Fruit fly (Drosophila melanogaster) whole organism, embryonic: ENCODE measurements around the gene CG10804.

ENCODE experiments used
- Bdp1 ChIP-seq: fragments of 200-800 bp; sonication (Bioruptor generic); optimal IDR thresholded peaks from 3 replicates; lab custom pipeline; 2016; ENCODE audit warnings: missing biosample characterization, missing genetic modification characterization
- CG11723 ChIP-seq: fragments of 200-800 bp; sonication (Bioruptor generic); optimal IDR thresholded peaks from 2 replicates; lab custom pipeline; 2017; ENCODE audit warnings: missing biosample characterization, mild to moderate bottlenecking, missing genetic modification characterization
- CG12659 ChIP-seq: fragments of 200-800 bp; sonication (Bioruptor generic); optimal IDR thresholded peaks from 3 replicates; lab custom pipeline; 2017; ENCODE audit warnings: mild to moderate bottlenecking, missing biosample characterization, missing genetic modification reagents, missing genetic modification characterization
- CG13287 ChIP-seq: fragments of 200-800 bp; sonication (Bioruptor generic); IDR thresholded peaks from 2 replicates; pipeline ENCODE4 v1.3.6; 2022; ENCODE audit warnings: missing biosample characterization, missing genetic modification characterization; ENCODE audit not compliant: partially characterized antibody
- CG13775 ChIP-seq: fragments of 200-800 bp; sonication (Bioruptor generic); optimal IDR thresholded peaks from 3 replicates; lab custom pipeline; 2017; ENCODE audit warnings: missing biosample characterization, mild to moderate bottlenecking, missing genetic modification characterization
- CG18011 ChIP-seq: fragments of 200-800 bp; sonication (Bioruptor generic); optimal IDR thresholded peaks from 2 replicates; lab custom pipeline; 2017; ENCODE audit warnings: missing biosample characterization, missing genetic modification characterization, mild to moderate bottlenecking, moderate library complexity, missing genotype
- CG2202 ChIP-seq: fragments of 200-800 bp; sonication (Bioruptor generic); optimal IDR thresholded peaks from 2 replicates; lab custom pipeline; 2018; ENCODE audit warnings: missing biosample characterization, mild to moderate bottlenecking, missing genetic modification characterization
- CG34422 ChIP-seq: fragments of 200-800 bp; sonication (Bioruptor generic); IDR thresholded peaks from 3 replicates; pipeline ENCODE4 v1.3.6; 2022; ENCODE audit warnings: missing biosample characterization, missing genetic modification characterization
- CG7745 ChIP-seq: fragments of 200-800 bp; sonication (Bioruptor generic); optimal IDR thresholded peaks from 2 replicates; lab custom pipeline; 2018; ENCODE audit warnings: missing biosample characterization, mild to moderate bottlenecking, missing genetic modification characterization, moderate library complexity
- CHES-1-like ChIP-seq: fragments of 200-800 bp; sonication (Bioruptor generic); optimal IDR thresholded peaks from 2 replicates; lab custom pipeline; 2016; ENCODE audit warnings: missing biosample characterization, missing genetic modification characterization
- CkIIα-i1 ChIP-seq: fragments of 200-800 bp; sonication (Bioruptor generic); IDR thresholded peaks from 2 replicates; pipeline ENCODE4 v1.3.6; 2022; ENCODE audit warnings: missing biosample characterization, missing genetic modification characterization
- Dad ChIP-seq: fragments of 200-800 bp; sonication (Bioruptor generic); optimal IDR thresholded peaks from 3 replicates; lab custom pipeline; 2016; ENCODE audit warnings: missing biosample characterization, missing genetic modification characterization
- Dip3 ChIP-seq: fragments of 200-800 bp; sonication (Bioruptor generic); optimal IDR thresholded peaks from 3 replicates; lab custom pipeline; 2016; ENCODE audit warnings: missing biosample characterization, missing genetic modification characterization
- Dp ChIP-seq: fragments of 200-800 bp; sonication (Bioruptor generic); optimal IDR thresholded peaks from 2 replicates; lab custom pipeline; 2018; ENCODE audit warnings: missing biosample characterization, mild to moderate bottlenecking, missing genetic modification characterization, moderate library complexity
- ERR ChIP-seq: fragments of 200-800 bp; sonication (Bioruptor generic); optimal IDR thresholded peaks from 2 replicates; lab custom pipeline; 2016; ENCODE audit warnings: missing biosample characterization, missing genetic modification characterization
- GATAe ChIP-seq: fragments of 200-800 bp; sonication (Bioruptor generic); conservative IDR thresholded peaks from 2 replicates; pipeline ENCODE4 v1.3.6; 2022; ENCODE audit warnings: missing biosample characterization, missing genetic modification characterization
- H15 ChIP-seq: fragments of 200-800 bp; sonication (Bioruptor generic); IDR thresholded peaks from 3 replicates; pipeline ENCODE4 v1.3.6; 2022; ENCODE audit warnings: missing biosample characterization, missing genetic modification characterization
- H2.0 ChIP-seq: fragments of 200-800 bp; sonication (Bioruptor generic); IDR thresholded peaks from 2 replicates; pipeline ENCODE4 v1.3.6; 2022; ENCODE audit warnings: missing biosample characterization, missing genetic modification characterization
- HLH54F ChIP-seq: fragments of 200-800 bp; sonication (Bioruptor generic); optimal IDR thresholded peaks from 3 replicates; lab custom pipeline; 2016; ENCODE audit warnings: missing biosample characterization, missing genetic modification characterization
- HLHmδ ChIP-seq: fragments of 200-800 bp; sonication (Bioruptor generic); optimal IDR thresholded peaks from 2 replicates; lab custom pipeline; 2018; ENCODE audit warnings: missing biosample characterization, mild to moderate bottlenecking, missing genetic modification characterization, moderate library complexity
- HmgD ChIP-seq: fragments of 200-800 bp; sonication (Bioruptor generic); optimal IDR thresholded peaks from 3 replicates; lab custom pipeline; 2016; ENCODE audit warnings: missing biosample characterization, missing genetic modification characterization
- NFAT ChIP-seq: fragments of 200-800 bp; sonication (Bioruptor generic); IDR thresholded peaks from 2 replicates; pipeline ENCODE4 v1.3.6; 2022; ENCODE audit warnings: missing biosample characterization, missing genetic modification characterization
- Nf-YC ChIP-seq: fragments of 200-800 bp; optimal IDR thresholded peaks from 3 replicates; lab custom pipeline; 2019; ENCODE audit warnings: missing biosample characterization, mild to moderate bottlenecking, missing genetic modification characterization, moderate library complexity
- NfI ChIP-seq: fragments of 200-800 bp; sonication (Bioruptor generic); optimal IDR thresholded peaks from 3 replicates; lab custom pipeline; 2018; ENCODE audit warnings: missing biosample characterization, mild to moderate bottlenecking, missing genetic modification characterization, moderate library complexity
- Rx ChIP-seq: fragments of 200-800 bp; sonication (Bioruptor generic); IDR thresholded peaks from 2 replicates; pipeline ENCODE4 v1.3.6; 2022; ENCODE audit warnings: missing biosample characterization, missing genetic modification characterization
- Side ChIP-seq: fragments of 200-800 bp; sonication (Bioruptor generic); optimal IDR thresholded peaks from 2 replicates; lab custom pipeline; 2016; ENCODE audit warnings: missing biosample characterization, missing genetic modification characterization
- Six4 ChIP-seq: fragments of 200-800 bp; sonication (Bioruptor generic); optimal IDR thresholded peaks from 2 replicates; lab custom pipeline; 2016; ENCODE audit warnings: missing biosample characterization, missing genetic modification characterization
- ash1 ChIP-seq: fragments of 200-800 bp; sonication (Bioruptor generic); optimal IDR thresholded peaks from 2 replicates; lab custom pipeline; 2018; ENCODE audit warnings: missing biosample characterization, mild to moderate bottlenecking, missing genetic modification characterization
- cas ChIP-seq: fragments of 200-800 bp; sonication (Bioruptor generic); IDR thresholded peaks from 2 replicates; pipeline ENCODE4 v1.3.6; 2022; ENCODE audit warnings: missing biosample characterization, missing genetic modification characterization
- caup ChIP-seq: fragments of 200-800 bp; sonication (Bioruptor generic); optimal IDR thresholded peaks from 3 replicates; lab custom pipeline; 2017; ENCODE audit warnings: missing biosample characterization, mild to moderate bottlenecking, missing genetic modification characterization, moderate library complexity; ENCODE audit not compliant: severe bottlenecking
- crol ChIP-seq: fragments of 200-800 bp; sonication (Bioruptor generic); IDR thresholded peaks from 2 replicates; pipeline ENCODE4 v1.3.6; 2022; ENCODE audit warnings: missing biosample characterization, missing genetic modification characterization
- crp ChIP-seq, 2 experiments: fragments of 200-800 bp; sonication (Bioruptor generic); optimal IDR thresholded peaks; 2 replicates in 1 of 2; 3 replicates in 1 of 2; lab custom pipeline; 2017; ENCODE audit warnings: missing biosample characterization in 2 of 2, missing genetic modification characterization in 2 of 2, mild to moderate bottlenecking in 1 of 2, moderate library complexity in 1 of 2
- dan ChIP-seq: fragments of 200-800 bp; sonication (Bioruptor generic); IDR thresholded peaks from 2 replicates; pipeline ENCODE4 v1.3.6; 2022; ENCODE audit warnings: missing biosample characterization, missing genetic modification characterization
- dimm ChIP-seq: fragments of 200-800 bp; sonication (Bioruptor generic); IDR thresholded peaks from 2 replicates; pipeline ENCODE4 v1.3.6; 2022; ENCODE audit warnings: missing biosample characterization, missing genetic modification characterization
- emc ChIP-seq: fragments of 200-800 bp; sonication (Bioruptor generic); optimal IDR thresholded peaks from 2 replicates; lab custom pipeline; 2016; ENCODE audit warnings: missing biosample characterization, missing genetic modification characterization
- esg ChIP-seq: fragments of 200-800 bp; sonication (Bioruptor generic); conservative IDR thresholded peaks from 2 replicates; pipeline ENCODE4 v1.3.6; 2022; ENCODE audit warnings: missing biosample characterization, missing genetic modification characterization
- eve ChIP-seq, 2 experiments: fragments of >200 bp; optimal IDR thresholded peaks; 2 replicates each; lab custom pipeline; 2017; ENCODE audit warnings: missing biosample characterization in 2 of 2, missing genetic modification characterization in 2 of 2
- fd102C ChIP-seq: fragments of 200-800 bp; sonication (Bioruptor generic); optimal IDR thresholded peaks from 2 replicates; lab custom pipeline; 2018; ENCODE audit warnings: missing biosample characterization, mild to moderate bottlenecking, missing genetic modification characterization, moderate library complexity
- gcm2 ChIP-seq: fragments of 200-800 bp; sonication (Bioruptor generic); optimal IDR thresholded peaks from 2 replicates; lab custom pipeline; 2016; ENCODE audit warnings: missing biosample characterization, missing genetic modification characterization
- hbn ChIP-seq: fragments of 200-800 bp; sonication (Bioruptor generic); IDR thresholded peaks from 2 replicates; pipeline ENCODE4 v1.3.6; 2022; ENCODE audit warnings: missing biosample characterization, missing genetic modification characterization; ENCODE audit not compliant: partially characterized antibody
- ind ChIP-seq: fragments of 200-800 bp; sonication (Bioruptor generic); optimal IDR thresholded peaks from 3 replicates; lab custom pipeline; 2016; ENCODE audit warnings: missing biosample characterization, missing genetic modification characterization
- jing ChIP-seq: fragments of 200-800 bp; sonication (Bioruptor generic); optimal IDR thresholded peaks from 2 replicates; lab custom pipeline; 2018; ENCODE audit warnings: missing biosample characterization, mild to moderate bottlenecking, missing genetic modification characterization
- lov ChIP-seq, 2 experiments: fragments of 200-800 bp in 1 of 2; fragments of >200 bp in 1 of 2; sonication (Bioruptor generic) in 1 of 2; IDR thresholded peaks in 1 of 2; optimal IDR thresholded peaks in 1 of 2; 2 replicates in 1 of 2; 3 replicates in 1 of 2; pipeline versions ENCODE4 v1.3.6 to Lab custom; 2017 to 2022; ENCODE audit warnings: missing biosample characterization in 1 of 2, missing genetic modification characterization in 1 of 2
- mld ChIP-seq: fragments of 200-800 bp; sonication (Bioruptor generic); IDR thresholded peaks from 3 replicates; pipeline ENCODE4 v1.3.6; 2022; ENCODE audit warnings: missing biosample characterization, missing genetic modification characterization; ENCODE audit not compliant: partially characterized antibody
- nerfin-2 ChIP-seq: fragments of 200-800 bp; sonication (Bioruptor generic); IDR thresholded peaks from 2 replicates; pipeline ENCODE4 v1.3.6; 2022; ENCODE audit warnings: missing biosample characterization, missing genetic modification characterization; ENCODE audit not compliant: partially characterized antibody
- sd ChIP-seq: fragments of 200-800 bp; sonication (Bioruptor generic); optimal IDR thresholded peaks from 3 replicates; lab custom pipeline; 2018; ENCODE audit warnings: missing biosample characterization, mild to moderate bottlenecking, missing genetic modification characterization, moderate library complexity
- trem ChIP-seq: fragments of 200-800 bp; optimal IDR thresholded peaks from 3 replicates; lab custom pipeline; 2019; ENCODE audit warnings: missing biosample characterization, mild to moderate bottlenecking, missing genetic modification characterization, moderate library complexity
- ttk ChIP-seq: fragments of 200-800 bp; sonication (Bioruptor generic); IDR thresholded peaks from 2 replicates; pipeline ENCODE4 v2.1.2; 2022; ENCODE audit warnings: missing biosample characterization, missing genetic modification characterization
- unpg ChIP-seq: fragments of 200-800 bp; sonication (Bioruptor generic); optimal IDR thresholded peaks from 3 replicates; lab custom pipeline; 2018; ENCODE audit warnings: missing biosample characterization, mild to moderate bottlenecking, missing genetic modification characterization, moderate library complexity
- wor ChIP-seq: fragments of 200-800 bp; sonication (Bioruptor generic); IDR thresholded peaks from 2 replicates; pipeline ENCODE4 v1.3.6; 2022; ENCODE audit warnings: missing biosample characterization, missing genetic modification characterization

Gene CG10804

DNA sequence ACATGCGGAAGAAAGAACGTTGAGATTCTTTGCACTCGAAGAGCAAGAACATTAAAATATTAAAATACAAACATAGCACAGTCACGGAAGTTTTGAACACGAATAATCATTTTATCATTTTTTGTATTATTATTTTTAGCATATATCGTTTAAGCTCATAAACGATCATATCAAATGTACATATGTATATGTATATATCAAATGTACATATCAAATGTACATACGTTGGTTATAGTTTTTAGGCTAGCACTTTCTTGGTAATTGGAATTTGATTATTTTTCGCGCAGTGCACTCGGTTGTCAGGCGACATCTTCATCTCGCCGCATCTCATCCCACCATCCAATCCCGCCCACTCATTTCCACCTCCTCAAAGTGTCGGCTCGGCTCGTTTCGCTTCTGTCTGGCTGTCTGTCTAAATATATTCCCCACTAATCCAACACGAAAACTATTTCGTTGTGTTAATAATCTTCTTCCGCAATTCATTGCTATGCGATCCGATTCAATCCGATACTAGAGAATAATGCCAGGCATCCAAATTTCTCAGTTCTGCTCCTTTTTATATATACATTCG lies 26.6 kb downstream of the CG10804 start (continued):
- peak; percentile 15 for TF ChIP-seq trem (tag; lab: Kevin White, UChicago)
- TF ChIP-seq fd102C (GFP tag; lab: Kevin White, UChicago) = no peak
- TF ChIP-seq sd (tag; lab: Kevin White, UChicago) = no peak
- TF ChIP-seq lov (optimal IDR thresholded peaks at IDR 0.05; lab: Kevin White, UChicago) = no peak
- TF ChIP-seq lov (GFP tag; IDR thresholded peaks at IDR 0.05; lab: Robert Waterston, UW) = no peak
- no peak for TF ChIP-seq Bdp1 (GFP tag; lab: Kevin White, UChicago)
- no peak for TF ChIP-seq ash1 (GFP tag; lab: Kevin White, UChicago)
- no peak for TF ChIP-seq dan (GFP tag; lab: Robert Waterston, UW)
- peak; percentile 57 for TF ChIP-seq unpg
- no peak for TF ChIP-seq CG2202 (tag; lab: Kevin White, UChicago)
- TF ChIP-seq HmgD = no peak
- peak; percentile 5 for TF ChIP-seq Nf-YC (tag; lab: Kevin White, UChicago)
- TF ChIP-seq ttk (GFP tag; lab: Robert Waterston, UW) = no peak
- no peak for TF ChIP-seq Dp
- no peak for TF ChIP-seq emc (GFP tag; lab: Kevin White, UChicago)
- peak; percentile 22 for TF ChIP-seq ind (GFP tag; lab: Kevin White, UChicago)
- TF ChIP-seq H2.0 (GFP tag; lab: Robert Waterston, UW) = 0 out of 2 replicates have a peak, but pooled peaks have one; percentile 18
- no peak for TF ChIP-seq CG13287 (GFP tag; lab: Robert Waterston, UW)
- TF ChIP-seq CkIIα-i1 (GFP tag; lab: Robert Waterston, UW) = no peak
- TF ChIP-seq GATAe (GFP tag; lab: Robert Waterston, UW) = no peak
- no peak for TF ChIP-seq NFAT
- TF ChIP-seq CG13775 (GFP tag; lab: Kevin White, UChicago) = peak; percentile 19
- TF ChIP-seq CG34422 (GFP tag; lab: Robert Waterston, UW) = no peak
- no peak for TF ChIP-seq crp (GFP tag; optimal IDR thresholded peaks at IDR 0.05; lab: Kevin White, UChicago)
- TF ChIP-seq CG11723 (GFP tag; lab: Kevin White, UChicago) = peak; percentile 3
- TF ChIP-seq NfI (GFP tag; lab: Kevin White, UChicago) = peak; percentile 7
- no peak for TF ChIP-seq HLH54F (GFP tag; lab: Kevin White, UChicago)
- no peak for TF ChIP-seq Side
- peak; percentile 32 for TF ChIP-seq Six4 (GFP tag; lab: Kevin White, UChicago)
- TF ChIP-seq CG18011 = no peak
- TF ChIP-seq gcm2 (GFP tag; lab: Kevin White, UChicago) = no peak
- TF ChIP-seq nerfin-2 = no peak
- TF ChIP-seq wor (GFP tag; lab: Robert Waterston, UW) = peak; percentile 40; the same call in 1 of the 2 replicates
- TF ChIP-seq hbn (GFP tag; lab: Robert Waterston, UW) = no peak
- TF ChIP-seq HLHmδ (GFP tag; lab: Kevin White, UChicago) = no peak
- peak; percentile 54 for TF ChIP-seq esg (GFP tag; lab: Robert Waterston, UW)
- TF ChIP-seq H15 (GFP tag; lab: Robert Waterston, UW) = no peak
- peak; percentile 33 for TF ChIP-seq CG12659 (GFP tag; lab: Kevin White, UChicago)
- TF ChIP-seq Rx (GFP tag; lab: Robert Waterston, UW) = no peak
- no peak for TF ChIP-seq cas (GFP tag; lab: Robert Waterston, UW)
- peak in 1 of 2 experiments; percentile 38 for TF ChIP-seq eve (GFP tag; optimal IDR thresholded peaks at IDR 0.05; lab: Kevin White, UChicago)
- TF ChIP-seq caup (GFP tag; lab: Kevin White, UChicago) = no peak
- TF ChIP-seq crol (GFP tag; lab: Robert Waterston, UW) = no peak
- TF ChIP-seq Dip3 = no peak
- no peak for TF ChIP-seq CHES-1-like (GFP tag; lab: Kevin White, UChicago)
- TF ChIP-seq Dad (GFP tag; lab: Kevin White, UChicago) = no peak
- no peak for TF ChIP-seq mld
- no peak for TF ChIP-seq ERR (GFP tag; lab: Kevin White, UChicago)
- TF ChIP-seq CG7745 = no peak
- TF ChIP-seq jing (GFP tag; lab: Kevin White, UChicago) = no peak
- no peak for TF ChIP-seq dimm (GFP tag; lab: Robert Waterston, UW)
